Fruit fly (Drosophila melanogaster) whole organism, wandering third instar larva: ENCODE measurements around the gene mRpS30.

Experiments used
- Abd-B ChIP-seq: fragments of >200 bp; optimal IDR thresholded peaks from 2 replicates; lab custom pipeline; 2017; ENCODE audit warnings: missing biosample characterization, missing genetic modification characterization
- Dif ChIP-seq: fragments of 200-275, 200-300 bp; sonication (Bioruptor generic); optimal IDR thresholded peaks from 2 replicates; lab custom pipeline; 2018; ENCODE audit warnings: missing biosample characterization, missing genetic modification characterization; ENCODE audit not compliant: partially characterized antibody
- Jra ChIP-seq: sonication (Bioruptor generic); optimal IDR thresholded peaks from 2 replicates; lab custom pipeline; 2016; ENCODE audit warnings: missing biosample characterization, missing genetic modification characterization
- brk ChIP-seq: fragments of 200-800 bp; sonication (Bioruptor generic); optimal IDR thresholded peaks from 2 replicates; lab custom pipeline; 2016; ENCODE audit warnings: missing biosample characterization, mild to moderate bottlenecking, missing genetic modification characterization
- ey ChIP-seq: fragments of 200-800 bp; sonication (Bioruptor generic); optimal IDR thresholded peaks from 2 replicates; lab custom pipeline; 2016; ENCODE audit warnings: missing biosample characterization, missing genetic modification characterization
- jim ChIP-seq: fragments of 175-275, 200-325 bp; sonication (Bioruptor generic); optimal IDR thresholded peaks from 2 replicates; lab custom pipeline; 2016; ENCODE audit warnings: missing biosample characterization, mild to moderate bottlenecking, missing genetic modification characterization
- psq ChIP-seq: fragments of 200-800 bp; sonication (Bioruptor generic); optimal IDR thresholded peaks from 3 replicates; lab custom pipeline; 2017; ENCODE audit warnings: missing biosample characterization, mild to moderate bottlenecking, missing genetic modification characterization, moderate library complexity

DNA sequence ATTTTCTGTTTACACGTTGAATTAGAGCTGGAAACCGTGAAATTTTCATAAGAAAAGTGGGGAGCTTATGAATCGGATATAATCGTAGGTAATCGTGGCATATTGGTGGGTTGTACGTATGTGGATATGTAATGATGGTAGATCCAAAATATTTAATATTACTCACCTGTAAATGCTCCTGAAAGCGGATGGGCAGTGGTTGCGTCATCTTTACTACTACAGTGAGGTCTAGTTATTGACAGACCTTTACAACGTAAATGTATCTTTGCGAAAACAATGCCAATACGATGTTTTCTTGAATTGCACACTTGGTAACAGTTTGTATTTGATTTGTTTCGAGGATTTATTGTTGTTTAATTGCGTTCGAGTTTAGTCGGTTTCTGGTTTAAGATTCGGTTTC lies 48.1 kb downstream of the mRpS30 start:
- no peak for TF ChIP-seq jim (GFP tag; lab: Kevin White, UChicago)
- TF ChIP-seq Abd-B (GFP tag; lab: Kevin White, UChicago), result no peak
- no peak for TF ChIP-seq Jra (GFP tag; lab: Kevin White, UChicago)
- TF ChIP-seq psq (GFP tag; lab: Kevin White, UChicago), result no peak
- no peak for TF ChIP-seq brk (GFP tag; lab: Kevin White, UChicago)
- no peak for TF ChIP-seq ey (GFP tag; lab: Kevin White, UChicago)
- no peak for TF ChIP-seq Dif (GFP tag; lab: Kevin White, UChicago)
